Fruit fly (Drosophila melanogaster) whole organism, embryonic: Measurements from ENCODE around the gene CG31468.
A peak's percentile ranks its signal among the peaks of the same experiment; 100 is the strongest.

Experiments used
- Blimp-1 ChIP-seq: fragments of 200-800 bp; sonication (Bioruptor generic); optimal IDR thresholded peaks from 3 replicates; lab custom pipeline; 2018; ENCODE audit warnings: missing biosample characterization, missing genetic modification characterization, mild to moderate bottlenecking, moderate library complexity, missing genetic modification reagents
- CG12299 ChIP-seq: fragments of 200-800 bp; sonication (Bioruptor generic); optimal IDR thresholded peaks from 2 replicates; lab custom pipeline; 2018; ENCODE audit warnings: missing biosample characterization, mild to moderate bottlenecking, missing genetic modification characterization
- CG12391 ChIP-seq: fragments of 200-800 bp; sonication (Bioruptor generic); optimal IDR thresholded peaks from 3 replicates; lab custom pipeline; 2018; ENCODE audit warnings: missing biosample characterization, mild to moderate bottlenecking, missing genetic modification characterization, moderate library complexity
- CG12769 ChIP-seq: fragments of 200-800 bp; sonication (Bioruptor generic); optimal IDR thresholded peaks from 2 replicates; lab custom pipeline; 2019; ENCODE audit warnings: missing biosample characterization, mild to moderate bottlenecking, missing genetic modification characterization, moderate library complexity
- CG13624 ChIP-seq: fragments of 200-800 bp; sonication (Bioruptor generic); optimal IDR thresholded peaks from 2 replicates; lab custom pipeline; 2016; ENCODE audit warnings: missing biosample characterization, missing genetic modification characterization
- CG2199 ChIP-seq: fragments of 200-800 bp; sonication (Bioruptor generic); IDR thresholded peaks from 3 replicates; pipeline ENCODE4 v1.3.6; 2022; ENCODE audit warnings: missing biosample characterization, missing genetic modification characterization
- CG30403 ChIP-seq: fragments of 200-800 bp; sonication (Bioruptor generic); optimal IDR thresholded peaks from 3 replicates; lab custom pipeline; 2016; ENCODE audit warnings: missing biosample characterization, missing genetic modification characterization
- CG30431 ChIP-seq: fragments of 200-800 bp; sonication (Bioruptor generic); optimal IDR thresholded peaks from 2 replicates; lab custom pipeline; 2017; ENCODE audit warnings: missing biosample characterization, missing genetic modification characterization
- CG3065 ChIP-seq: fragments of 200-800 bp; sonication (Bioruptor generic); optimal IDR thresholded peaks from 2 replicates; lab custom pipeline; 2016; ENCODE audit warnings: missing biosample characterization, missing genetic modification characterization
- CG31441 ChIP-seq: fragments of 200-800 bp; sonication (Bioruptor generic); IDR thresholded peaks from 2 replicates; pipeline ENCODE4 v1.3.6; 2022; ENCODE audit warnings: missing biosample characterization, missing genetic modification characterization
- CG3281 ChIP-seq: fragments of 200-800 bp; sonication (Bioruptor generic); optimal IDR thresholded peaks from 3 replicates; lab custom pipeline; 2017; ENCODE audit warnings: missing biosample characterization, mild to moderate bottlenecking, missing genetic modification characterization
- CG42726 ChIP-seq: fragments of 200-800 bp; sonication (Bioruptor generic); IDR thresholded peaks from 2 replicates; pipeline ENCODE4 v1.3.6; 2022; ENCODE audit warnings: missing biosample characterization, missing genetic modification characterization; ENCODE audit not compliant: partially characterized antibody
- CG6689 ChIP-seq: fragments of 200-800 bp; sonication (Bioruptor generic); IDR thresholded peaks from 2 replicates; pipeline ENCODE4 v1.3.6; 2022; ENCODE audit warnings: missing biosample characterization, missing genetic modification characterization
- CG7839 ChIP-seq: fragments of 200-800 bp; sonication (Bioruptor generic); optimal IDR thresholded peaks from 3 replicates; lab custom pipeline; 2018; ENCODE audit warnings: missing biosample characterization, mild to moderate bottlenecking, missing genetic modification characterization, moderate library complexity
- CG7987 ChIP-seq: fragments of 200-800 bp; sonication (Bioruptor generic); optimal IDR thresholded peaks from 2 replicates; lab custom pipeline; 2018; ENCODE audit warnings: missing biosample characterization, mild to moderate bottlenecking, missing genetic modification characterization, moderate library complexity
- CG8359 ChIP-seq: fragments of 200-800 bp; sonication (Bioruptor generic); optimal IDR thresholded peaks from 2 replicates; lab custom pipeline; 2017; ENCODE audit warnings: missing biosample characterization, mild to moderate bottlenecking, missing genetic modification characterization, borderline replicate concordance
- CG9437 ChIP-seq: fragments of 200-800 bp; sonication (Bioruptor generic); optimal IDR thresholded peaks from 2 replicates; lab custom pipeline; 2018; ENCODE audit warnings: missing biosample characterization, mild to moderate bottlenecking, missing genetic modification characterization
- CoRest ChIP-seq: fragments of 200-800 bp; sonication (Bioruptor generic); optimal IDR thresholded peaks from 3 replicates; lab custom pipeline; 2018; ENCODE audit warnings: missing biosample characterization, mild to moderate bottlenecking, missing genetic modification characterization, moderate library complexity
- D19A ChIP-seq: fragments of 200-800 bp; optimal IDR thresholded peaks from 3 replicates; lab custom pipeline; 2019; ENCODE audit warnings: missing biosample characterization, mild to moderate bottlenecking, missing genetic modification characterization, moderate library complexity
- Dip2 ChIP-seq: fragments of 200-800 bp; sonication (Bioruptor generic); IDR thresholded peaks from 2 replicates; pipeline ENCODE4 v1.3.6; 2022; ENCODE audit warnings: missing biosample characterization, missing genetic modification characterization
- Doc3 ChIP-seq: fragments of 200-800 bp; sonication (Bioruptor generic); IDR thresholded peaks from 3 replicates; pipeline ENCODE4 v1.3.6; 2022; ENCODE audit warnings: missing biosample characterization, missing genetic modification characterization; ENCODE audit not compliant: partially characterized antibody
- Drgx ChIP-seq: fragments of 200-800 bp; sonication (Bioruptor generic); IDR thresholded peaks from 2 replicates; pipeline ENCODE4 v1.3.6; 2022; ENCODE audit warnings: missing biosample characterization, missing genetic modification characterization
- E2f1 ChIP-seq: fragments of 200-800 bp; sonication (Bioruptor generic); IDR thresholded peaks from 2 replicates; pipeline ENCODE4 v1.3.6; 2022; ENCODE audit warnings: missing biosample characterization, missing genetic modification characterization
- Elba2 ChIP-seq: fragments of 200-800 bp; sonication (Bioruptor generic); optimal IDR thresholded peaks from 3 replicates; lab custom pipeline; 2016; ENCODE audit warnings: missing biosample characterization, missing genetic modification characterization
- GATAe ChIP-seq: fragments of 200-800 bp; sonication (Bioruptor generic); conservative IDR thresholded peaks from 2 replicates; pipeline ENCODE4 v1.3.6; 2022; ENCODE audit warnings: missing biosample characterization, missing genetic modification characterization
- Med ChIP-seq: fragments of 200-800 bp; sonication (Bioruptor generic); peaks from one replicate; lab custom pipeline; 2016; ENCODE audit warnings: missing biosample characterization, missing genetic modification characterization, mild to moderate bottlenecking, inconsistent platforms, moderate library complexity
- NfI ChIP-seq: fragments of 200-800 bp; sonication (Bioruptor generic); optimal IDR thresholded peaks from 3 replicates; lab custom pipeline; 2018; ENCODE audit warnings: missing biosample characterization, mild to moderate bottlenecking, missing genetic modification characterization, moderate library complexity
- Oli ChIP-seq: fragments of 200-800 bp; sonication (Bioruptor generic); optimal IDR thresholded peaks from 2 replicates; lab custom pipeline; 2018; ENCODE audit warnings: missing biosample characterization, mild to moderate bottlenecking, missing genetic modification characterization, moderate library complexity
- Pdp1 ChIP-seq, 2 experiments: fragments of 200-800 bp; sonication (Bioruptor generic); optimal IDR thresholded peaks; 3 replicates each; lab custom pipeline; 2016; ENCODE audit warnings: missing biosample characterization in 2 of 2, missing genetic modification characterization in 2 of 2, mild to moderate bottlenecking in 1 of 2, moderate library complexity in 1 of 2
- Xbp1 ChIP-seq: fragments of 200-800 bp; sonication (Bioruptor generic); optimal IDR thresholded peaks from 3 replicates; lab custom pipeline; 2016; ENCODE audit warnings: missing biosample characterization, mild to moderate bottlenecking, missing genetic modification characterization
- abd-A ChIP-seq: fragments of 200-800 bp; sonication (Bioruptor generic); optimal IDR thresholded peaks from 3 replicates; lab custom pipeline; 2019; ENCODE audit warnings: missing biosample characterization, mild to moderate bottlenecking, missing genetic modification characterization, moderate library complexity
- amos ChIP-seq: fragments of 200-800 bp; sonication (Bioruptor generic); IDR thresholded peaks from 2 replicates; pipeline ENCODE4 v1.3.6; 2022; ENCODE audit warnings: missing biosample characterization, missing genetic modification characterization; ENCODE audit not compliant: partially characterized antibody
- aop ChIP-seq: fragments of 200-800 bp; sonication (Bioruptor generic); IDR thresholded peaks from 2 replicates; pipeline ENCODE4 v1.3.6; 2022; ENCODE audit warnings: missing biosample characterization, missing genetic modification characterization
- ci ChIP-seq: fragments of 200-800 bp; sonication (Bioruptor generic); IDR thresholded peaks from 3 replicates; pipeline ENCODE4 v1.3.6; 2022; ENCODE audit warnings: missing biosample characterization, missing genetic modification characterization
- ewg ChIP-seq: fragments of 200-800 bp; sonication (Bioruptor generic); optimal IDR thresholded peaks from 3 replicates; lab custom pipeline; 2017; ENCODE audit warnings: mild to moderate bottlenecking, missing biosample characterization, missing genetic modification reagents, missing genetic modification characterization
- gce ChIP-seq: fragments of 200-800 bp; sonication (Bioruptor generic); IDR thresholded peaks from 3 replicates; pipeline ENCODE4 v1.3.6; 2022; ENCODE audit warnings: missing biosample characterization, missing genetic modification characterization
- hbn ChIP-seq: fragments of 200-800 bp; sonication (Bioruptor generic); IDR thresholded peaks from 2 replicates; pipeline ENCODE4 v1.3.6; 2022; ENCODE audit warnings: missing biosample characterization, missing genetic modification characterization; ENCODE audit not compliant: partially characterized antibody
- insv ChIP-seq, 2 experiments: fragments of 200-800 bp; sonication (Bioruptor generic); optimal IDR thresholded peaks; 3 replicates each; lab custom pipeline; 2016 to 2018; ENCODE audit warnings: missing biosample characterization in 2 of 2, missing genetic modification characterization in 2 of 2
- mld ChIP-seq: fragments of 200-800 bp; sonication (Bioruptor generic); IDR thresholded peaks from 3 replicates; pipeline ENCODE4 v1.3.6; 2022; ENCODE audit warnings: missing biosample characterization, missing genetic modification characterization; ENCODE audit not compliant: partially characterized antibody
- sens ChIP-seq: fragments of 200-800 bp; sonication (Bioruptor generic); peaks from one replicate; lab custom pipeline; 2016; ENCODE audit warnings: missing biosample characterization, missing genetic modification characterization
- sqz ChIP-seq: fragments of 200-800 bp; sonication (Bioruptor generic); optimal IDR thresholded peaks from 3 replicates; lab custom pipeline; 2018; ENCODE audit warnings: missing biosample characterization, mild to moderate bottlenecking, missing genetic modification characterization
- tap ChIP-seq: fragments of 200-800 bp; optimal IDR thresholded peaks from 3 replicates; lab custom pipeline; 2019; ENCODE audit warnings: missing biosample characterization, mild to moderate bottlenecking, missing genetic modification characterization, moderate library complexity
- tna ChIP-seq: fragments of 200-800 bp; sonication (Bioruptor generic); IDR thresholded peaks from 2 replicates; pipeline ENCODE4 v1.3.6; 2022; ENCODE audit warnings: missing biosample characterization, missing genetic modification characterization; ENCODE audit not compliant: partially characterized antibody
- zfh1 ChIP-seq: fragments of 200-800 bp; sonication (Bioruptor generic); IDR thresholded peaks from 3 replicates; pipeline ENCODE4 v1.3.6; 2022; ENCODE audit warnings: missing biosample characterization, missing genetic modification characterization

Gene CG31468

DNA sequence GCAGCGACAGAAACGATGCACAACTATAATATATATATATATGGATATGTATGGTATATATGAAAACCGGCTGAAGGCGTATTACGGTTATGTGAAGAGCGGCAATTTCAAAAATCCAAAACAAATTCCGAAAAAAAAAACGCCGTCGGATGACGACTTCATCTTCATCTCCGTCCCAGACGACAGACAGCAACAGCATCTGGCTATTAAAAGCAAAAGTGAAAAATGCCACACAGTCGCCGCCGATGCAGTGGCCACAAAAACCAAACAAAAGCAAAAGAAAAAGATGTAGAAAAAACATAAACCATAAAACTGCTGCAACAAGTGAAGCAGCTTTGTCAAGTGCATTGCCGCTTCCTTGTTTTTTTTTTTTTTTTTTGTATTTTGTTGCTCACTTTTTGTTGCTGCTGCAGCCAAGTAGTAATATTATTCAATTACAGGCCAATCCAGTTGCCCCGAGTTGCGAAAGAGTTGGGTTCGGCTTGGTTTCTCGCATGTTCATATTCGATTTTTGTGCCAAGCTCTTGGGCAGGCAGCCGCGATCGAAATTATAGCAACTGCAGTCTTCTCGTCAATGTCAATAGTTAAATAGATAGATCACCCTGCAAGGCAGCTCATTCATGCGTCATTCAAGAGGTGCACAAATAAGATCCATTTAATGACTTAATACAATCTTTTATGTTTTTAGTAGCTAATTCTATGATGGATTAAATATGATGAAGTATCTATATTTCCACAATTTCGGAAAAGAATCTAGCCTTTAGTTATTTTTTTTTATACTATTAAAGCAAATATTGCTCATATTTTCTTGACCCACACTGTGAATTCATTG is 34.6 kb upstream of the CG31468 start (continued):
- TF ChIP-seq CG12391 (peak; percentile 25), CG30431 (GFP tag; lab: Kevin White, UChicago) (no peak), Oli (tag; lab: Kevin White, UChicago) (peak; percentile 27), sqz (GFP tag; lab: Kevin White, UChicago) (peak; percentile 25), CG7839 (tag; lab: Kevin White, UChicago) (peak; percentile 14), CG2199 (GFP tag; lab: Robert Waterston, UW) (0 out of 3 replicates have a peak, but pooled peaks have one; percentile 63), tap (tag; lab: Kevin White, UChicago) (no peak), E2f1 (GFP tag; lab: Robert Waterston, UW) (no peak), Blimp-1 (GFP tag; lab: Kevin White, UChicago) (peak; percentile 92), Doc3 (no peak), Drgx (peak; percentile 67), CG6689 (peak; percentile 23; the same call in 1 of the 2 replicates), zfh1 (peak; percentile 39; the same call in 1 of the 3 replicates), Dip2 (no peak), GATAe (GFP tag; lab: Robert Waterston, UW) (no peak)

DNA sequence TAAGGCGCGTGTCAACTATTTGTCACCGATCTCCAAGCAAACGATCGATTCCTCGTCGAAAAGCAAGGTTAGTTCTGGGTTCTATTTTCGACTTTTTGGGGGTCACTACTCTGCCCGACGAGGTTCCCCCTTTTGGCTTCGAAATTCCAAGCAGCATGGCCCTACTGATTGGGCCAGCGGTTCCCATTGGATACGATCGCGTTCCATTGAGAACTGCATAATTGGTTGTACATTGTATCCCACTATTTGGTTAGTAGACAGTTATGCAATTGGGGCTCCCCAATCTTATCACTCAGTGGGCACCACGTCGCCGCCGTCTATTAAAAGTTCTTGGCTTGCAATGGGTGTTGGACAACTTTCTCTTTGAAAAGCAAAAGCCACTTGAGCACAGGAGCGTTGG is 33.6 kb upstream of the CG31468 start:
- TF ChIP-seq Elba2 (GFP tag; lab: Kevin White, UChicago) (peak; percentile 51), abd-A (no peak), CG12769 (tag; lab: Kevin White, UChicago) (peak; percentile 24), Med (GFP tag; lab: Kevin White, UChicago) (peak; percentile 18), gce (GFP tag; lab: Robert Waterston, UW) (peak; percentile 32; the same call in 1 of the 3 replicates), Pdp1 (GFP tag; optimal IDR thresholded peaks at IDR 0.05; lab: Kevin White, UChicago) (peak in 1 of 2 experiments; percentile 91), CG8359 (GFP tag; lab: Kevin White, UChicago) (peak; percentile 16), insv (GFP tag; optimal IDR thresholded peaks at IDR 0.05; lab: Kevin White, UChicago) (peak in 1 of 2 experiments; percentile 54), Blimp-1 (GFP tag; lab: Kevin White, UChicago) (peak; percentile 68), CG2199 (GFP tag; lab: Robert Waterston, UW) (0 out of 3 replicates have a peak, but pooled peaks have one; percentile 22), CG30403 (GFP tag; lab: Kevin White, UChicago) (no peak), hbn (no peak), D19A (tag; lab: Kevin White, UChicago) (no peak)

DNA sequence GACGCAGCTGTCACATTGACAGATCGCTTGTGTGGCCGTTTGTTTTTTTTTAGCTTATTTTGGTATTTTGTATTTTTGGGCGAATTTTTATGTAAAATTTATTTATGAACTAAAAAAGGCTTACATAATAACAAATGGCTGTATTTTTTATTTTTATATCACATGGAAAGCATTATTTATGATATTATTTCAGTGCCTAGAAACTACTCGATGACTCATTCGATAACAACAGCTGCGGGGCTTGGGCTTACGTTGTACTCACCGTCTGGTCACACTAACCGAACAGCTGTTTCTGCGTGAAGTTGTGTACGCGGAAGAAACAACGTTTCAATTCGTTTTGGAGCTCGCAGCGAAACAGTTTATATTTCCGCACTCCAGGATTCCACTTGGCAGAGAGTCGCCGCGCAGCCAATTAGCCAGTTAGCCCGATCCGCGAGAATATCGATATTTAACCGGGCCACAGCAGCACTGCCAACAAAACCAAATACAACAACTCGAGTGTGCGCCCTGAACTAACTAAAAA is 32.9 kb upstream of the CG31468 start, which contains the start of the genes Hmgcr and Rpn9:
Hmgcr (plus strand) TSS at position 335 of the 523 bp plus-strand sequence.
Rpn9 (minus strand) TSS at position 473 of the 523 bp plus-strand sequence.
- TF ChIP-seq sens (peak; percentile 88), CG31441 (GFP tag; lab: Robert Waterston, UW) (peak; percentile 42), amos (GFP tag; lab: Robert Waterston, UW) (0 out of 2 replicates have a peak, but pooled peaks have one; percentile 16), CG9437 (GFP tag; lab: Kevin White, UChicago) (peak; percentile 58), CG7987 (GFP tag; lab: Kevin White, UChicago) (peak; percentile 41), ci (GFP tag; lab: Robert Waterston, UW) (peak; percentile 65; the same call in 2 of the 3 replicates), CG13624 (GFP tag; lab: Kevin White, UChicago) (peak; percentile 14), Xbp1 (GFP tag; lab: Kevin White, UChicago) (peak; percentile 12), aop (GFP tag; lab: Robert Waterston, UW) (no peak), CG3281 (GFP tag; lab: Kevin White, UChicago) (peak; percentile 2), NfI (GFP tag; lab: Kevin White, UChicago) (peak; percentile 30), tna (GFP tag; lab: Robert Waterston, UW) (no peak; the same call in 1 of the 2 replicates), CG3065 (GFP tag; lab: Kevin White, UChicago) (no peak), CG12299 (tag; lab: Kevin White, UChicago) (peak; percentile 52), CoRest (peak; percentile 55), ewg (GFP tag; lab: Kevin White, UChicago) (peak; percentile 70), CG42726 (peak; percentile 17; the same call in 1 of the 2 replicates), Blimp-1 (GFP tag; lab: Kevin White, UChicago) (peak; percentile 11), mld (GFP tag; lab: Robert Waterston, UW) (0 out of 3 replicates have a peak, but pooled peaks have one; percentile 64)
